Fruit fly (Drosophila melanogaster): ENCODE data around the gene trbd.

trbd gene

dm6 chr3R:9683064-9683682, 27.7 kb downstream of the trbd start:
- TF ChIP-seq CG17801 (GFP tag; optimal IDR thresholded peaks at IDR 0.05; ENCODE audit: partially characterized antibody) = no peak

dm6 chr3R:9679746-9680145, 31.1 kb downstream of the trbd start, which contains the start of gene nmdyn-D7:
Gene nmdyn-D7, plus strand, starts transcription at chr3R:9679939.
- no peak for TF ChIP-seq CG17801 (GFP tag; optimal IDR thresholded peaks at IDR 0.05; ENCODE audit: partially characterized antibody)

dm6 chr3R:9677734-9678341, 33.0 kb downstream of the trbd start, which contains the start of gene p23:
Gene p23, plus strand, starts transcription at chr3R:9677927.
- no peak for TF ChIP-seq CG17801 (GFP tag; optimal IDR thresholded peaks at IDR 0.05; ENCODE audit: partially characterized antibody)

DNA sequence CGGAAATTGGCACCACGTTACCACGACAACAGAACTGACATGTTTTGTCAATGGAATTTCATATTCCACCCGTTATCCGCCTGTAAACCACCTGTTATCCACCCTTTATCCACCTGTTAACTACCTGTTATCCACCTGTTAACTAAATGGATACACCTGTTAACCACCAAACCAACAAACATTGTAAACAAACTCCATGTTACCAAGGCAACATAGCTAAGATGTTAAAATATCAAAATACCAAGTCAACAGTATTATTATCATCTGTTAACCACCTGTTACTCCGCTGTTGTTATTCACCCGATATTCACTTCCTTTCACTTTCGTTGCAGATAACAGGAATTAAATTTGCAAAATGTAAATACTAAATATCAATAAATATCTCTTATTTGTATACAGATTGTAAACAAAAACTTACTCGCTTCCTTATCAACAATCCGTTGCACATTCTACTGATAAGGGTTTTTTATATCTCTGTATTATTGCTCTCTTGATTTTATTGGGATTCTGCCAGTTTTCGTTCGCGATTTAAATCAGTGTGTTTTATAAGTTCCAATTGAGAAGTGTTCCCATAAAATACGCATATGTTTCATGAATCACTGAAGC, 35.8 kb downstream of the trbd start, which contains the start of gene Nepl12:
Gene Nepl12 (plus strand): TSS at position 556 of the 606 bp plus-strand sequence.
- TF ChIP-seq CG17801 (GFP tag; optimal IDR thresholded peaks at IDR 0.05; ENCODE audit: partially characterized antibody) = no peak

DNA sequence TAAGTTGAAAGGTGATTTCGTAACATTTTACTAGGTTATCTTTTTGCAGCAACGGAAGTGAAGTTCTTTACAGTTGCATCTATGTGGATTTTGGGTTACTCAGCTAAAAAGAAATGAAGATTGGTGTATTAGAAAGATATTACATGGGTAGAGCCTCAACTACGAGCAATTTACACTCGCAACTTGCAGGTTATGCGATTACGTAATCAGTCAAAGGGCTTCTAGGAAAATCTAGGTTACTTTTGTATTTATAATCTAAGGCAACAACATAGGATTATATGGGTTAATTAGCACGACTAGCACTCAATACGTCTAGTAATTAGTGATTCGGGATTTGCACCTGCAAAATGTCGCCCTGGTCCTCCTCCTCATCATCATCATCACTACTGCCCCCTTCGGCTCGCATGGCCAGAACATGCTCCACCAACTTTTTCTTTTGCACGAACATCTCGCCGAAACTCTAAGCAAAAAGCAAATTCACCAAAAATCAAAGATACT, 36.6 kb downstream of the trbd start, which contains the start of gene Dhc1:
Gene Dhc1 (minus strand): TSS at position 448 of the 498 bp plus-strand sequence.
- TF ChIP-seq CG17801 (GFP tag; optimal IDR thresholded peaks at IDR 0.05; ENCODE audit: partially characterized antibody) = no peak

- TF ChIP-seq CG17801 (GFP tag; optimal IDR thresholded peaks at IDR 0.05; ENCODE audit: partially characterized antibody) = no peak
Observed at dm6 chr3R:9673207-9673606, 37.6 kb downstream of the trbd start.

- TF ChIP-seq CG17801 (GFP tag; optimal IDR thresholded peaks at IDR 0.05; ENCODE audit: partially characterized antibody) = no peak
Observed at dm6 chr3R:9665405-9665804, 45.4 kb downstream of the trbd start.
